Worm (Caenorhabditis elegans) whole organism, mixed stage, embryonic: Measurements from ENCODE around the gene clc-12.

ENCODE experiments used
- blmp-1 ChIP-seq: fragments of 150-350 bp; optimal IDR thresholded peaks from 2 replicates; lab custom pipeline; 2014; ENCODE audit warnings: missing biosample characterization, missing genetic modification characterization
- ceh-39 ChIP-seq: fragments of 150-350 bp; optimal IDR thresholded peaks from 2 replicates; lab custom pipeline; 2014; ENCODE audit warnings: missing biosample characterization, missing genetic modification characterization
- ces-1 ChIP-seq: fragments of 150-350 bp; optimal IDR thresholded peaks from 2 replicates; lab custom pipeline; 2014; ENCODE audit warnings: missing biosample characterization, missing genetic modification reagents, missing genetic modification characterization
- lin-13 ChIP-seq: fragments of 150-350 bp; optimal IDR thresholded peaks from 2 replicates; lab custom pipeline; 2014; ENCODE audit warnings: missing biosample characterization, missing genetic modification characterization
- nhr-12 ChIP-seq: fragments of 150-350 bp; optimal IDR thresholded peaks from 2 replicates; lab custom pipeline; 2014; ENCODE audit warnings: missing biosample characterization, missing genetic modification characterization
- nhr-2 ChIP-seq: fragments of 150-350 bp; optimal IDR thresholded peaks from 2 replicates; lab custom pipeline; 2014; ENCODE audit warnings: missing biosample characterization, missing genetic modification characterization
- nhr-28 ChIP-seq: fragments of 150-350 bp; optimal IDR thresholded peaks from 2 replicates; lab custom pipeline; 2014; ENCODE audit warnings: missing biosample characterization, missing genetic modification characterization
- nhr-76 ChIP-seq: sonication (generic microtip); optimal IDR thresholded peaks from 2 replicates; lab custom pipeline; 2017; ENCODE audit warnings: missing biosample characterization, missing genetic modification characterization
- snpc-4 ChIP-seq: fragments of 150-350 bp; optimal IDR thresholded peaks from 2 replicates; lab custom pipeline; 2014; ENCODE audit warnings: missing biosample characterization, missing genetic modification characterization
- sptf-1 ChIP-seq: sonication (generic microtip); optimal IDR thresholded peaks from 2 replicates; lab custom pipeline; 2017; ENCODE audit warnings: mild to moderate bottlenecking, missing genetic modification characterization, moderate library complexity, missing compliant biosample characterization
- unc-39 ChIP-seq: fragments of 150-350 bp; optimal IDR thresholded peaks from 2 replicates; lab custom pipeline; 2014; ENCODE audit warnings: missing biosample characterization, missing genetic modification characterization
- unc-62 ChIP-seq: fragments of 150-350 bp; optimal IDR thresholded peaks from 2 replicates; lab custom pipeline; 2014; ENCODE audit warnings: missing biosample characterization, missing genetic modification reagents, missing genetic modification characterization
- ztf-11 ChIP-seq: fragments of 150-350 bp; optimal IDR thresholded peaks from 2 replicates; lab custom pipeline; 2014; ENCODE audit warnings: missing biosample characterization, missing genetic modification characterization

ce11 chrV:17016787-17017186 is 7.6 kb upstream of the clc-12 start, which contains the start of gene srh-97:
- TF ChIP-seq unc-62 (no peak), ztf-11 (no peak), lin-13 (no peak), blmp-1 (tag; lab: Kevin White, UChicago) (no peak), sptf-1 (no peak), nhr-76 (tag; lab: Kevin White, UChicago) (no peak), nhr-2 (tag; lab: Kevin White, UChicago) (no peak), ceh-39 (no peak), ces-1 (GFP tag; lab: Kevin White, UChicago) (no peak), unc-39 (no peak), nhr-12 (tag; lab: Kevin White, UChicago) (no peak), nhr-28 (tag; lab: Kevin White, UChicago) (no peak), snpc-4 (tag; lab: Kevin White, UChicago) (no peak)
